Worm (Caenorhabditis elegans) whole organism, L3 larva: Measurements from ENCODE around the gene nhr-248.

Experiments
- R02D3.7 ChIP-seq: fragments of 150-350 bp; optimal IDR thresholded peaks from 2 replicates; lab custom pipeline; 2014; ENCODE audit warnings: missing biosample characterization, missing genetic modification characterization
- ZK546.5 ChIP-seq: sonication (generic microtip); optimal IDR thresholded peaks from 2 replicates; lab custom pipeline; 2017; ENCODE audit warnings: missing biosample characterization, missing genetic modification characterization
- aly-2 ChIP-seq: fragments of 150-350 bp; optimal IDR thresholded peaks from 2 replicates; lab custom pipeline; 2014; ENCODE audit warnings: missing biosample characterization, missing genetic modification characterization
- ama-1 ChIP-seq: fragments of 150-350 bp; optimal IDR thresholded peaks from 2 replicates; lab custom pipeline; 2018
- ceh-28 ChIP-seq: fragments of 150-350 bp; optimal IDR thresholded peaks from 2 replicates; lab custom pipeline; 2014; ENCODE audit warnings: missing biosample characterization, missing genetic modification reagents, missing genetic modification characterization
- ceh-82 ChIP-seq: fragments of 150-350 bp; optimal IDR thresholded peaks from 2 replicates; lab custom pipeline; 2014; ENCODE audit warnings: missing biosample characterization, missing genetic modification characterization
- ceh-9 ChIP-seq: sonication (generic microtip); optimal IDR thresholded peaks from 2 replicates; lab custom pipeline; 2018; ENCODE audit warnings: missing biosample characterization, missing genetic modification characterization
- egl-5 ChIP-seq: fragments of 150-350 bp; optimal IDR thresholded peaks from 2 replicates; lab custom pipeline; 2017; ENCODE audit warnings: missing biosample characterization, missing genetic modification reagents, missing genetic modification characterization, inconsistent platforms
- elt-1 ChIP-seq: fragments of 150-350 bp; optimal IDR thresholded peaks from 2 replicates; lab custom pipeline; 2014; ENCODE audit warnings: missing biosample characterization, missing genetic modification characterization
- elt-3 ChIP-seq, 3 experiments: fragments of 150-350 bp in 1 of 3; sonication (generic microtip) in 2 of 3; optimal IDR thresholded peaks; 2 replicates in 2 of 3; 4 replicates in 1 of 3; lab custom pipeline; 2014 to 2017; ENCODE audit warnings: missing biosample characterization in 3 of 3, missing genetic modification characterization in 3 of 3
- eor-1 ChIP-seq, 2 experiments: fragments of 150-350 bp; optimal IDR thresholded peaks; 2 replicates each; lab custom pipeline; 2014 to 2018; ENCODE audit warnings: missing biosample characterization in 2 of 2, missing genetic modification characterization in 2 of 2
- fos-1 ChIP-seq: fragments of 150-350 bp; optimal IDR thresholded peaks from 2 replicates; lab custom pipeline; 2014; ENCODE audit warnings: missing biosample characterization, missing genetic modification characterization
- hmg-11 ChIP-seq: sonication (generic microtip); optimal IDR thresholded peaks from 2 replicates; lab custom pipeline; 2016; ENCODE audit warnings: missing genetic modification characterization, missing compliant biosample characterization
- jun-1 ChIP-seq: fragments of 150-350 bp; optimal IDR thresholded peaks from 2 replicates; lab custom pipeline; 2014; ENCODE audit warnings: missing biosample characterization, missing genetic modification reagents, missing genetic modification characterization
- lin-15B ChIP-seq: fragments of 150-350 bp; optimal IDR thresholded peaks from 2 replicates; lab custom pipeline; 2014; ENCODE audit warnings: missing biosample characterization, missing genetic modification characterization
- lin-39 ChIP-seq: fragments of 150-350 bp; optimal IDR thresholded peaks from 2 replicates; lab custom pipeline; 2018; ENCODE audit warnings: missing biosample characterization, missing genetic modification reagents, missing genetic modification characterization
- lsy-12 ChIP-seq: sonication (generic microtip); optimal IDR thresholded peaks from 2 replicates; lab custom pipeline; 2016; ENCODE audit warnings: mild to moderate bottlenecking, missing genetic modification characterization, missing compliant biosample characterization
- mdl-1 ChIP-seq: fragments of 150-350 bp; optimal IDR thresholded peaks from 2 replicates; lab custom pipeline; 2014; ENCODE audit warnings: missing biosample characterization, missing genetic modification characterization
- mml-1 ChIP-seq: fragments of 150-350 bp; sonication (generic microtip); optimal IDR thresholded peaks from 3 replicates; lab custom pipeline; 2014; ENCODE audit warnings: missing biosample characterization, missing genetic modification characterization
- nfya-1 ChIP-seq: sonication (generic microtip); optimal IDR thresholded peaks from 2 replicates; lab custom pipeline; 2017; ENCODE audit warnings: missing genetic modification characterization, mild to moderate bottlenecking, missing compliant biosample characterization, antibody characterized with exemption, moderate library complexity; ENCODE audit not compliant: insufficient read depth
- nhr-11 ChIP-seq: fragments of 150-350 bp; optimal IDR thresholded peaks from 2 replicates; lab custom pipeline; 2014; ENCODE audit warnings: missing biosample characterization, missing genetic modification characterization
- nhr-12 ChIP-seq: fragments of 150-350 bp; optimal IDR thresholded peaks from 2 replicates; lab custom pipeline; 2014; ENCODE audit warnings: missing biosample characterization, missing genetic modification characterization
- nhr-23 ChIP-seq: fragments of 150-350 bp; optimal IDR thresholded peaks from 2 replicates; lab custom pipeline; 2014; ENCODE audit warnings: missing biosample characterization, missing genetic modification reagents, missing genetic modification characterization
- nhr-237 ChIP-seq: fragments of 150-350 bp; optimal IDR thresholded peaks from 2 replicates; lab custom pipeline; 2014; ENCODE audit warnings: missing biosample characterization, missing genetic modification characterization
- nhr-43 ChIP-seq: sonication (generic microtip); optimal IDR thresholded peaks from 2 replicates; lab custom pipeline; 2016; ENCODE audit warnings: mild to moderate bottlenecking, missing genetic modification characterization, missing compliant biosample characterization; ENCODE audit not compliant: poor library complexity, severe bottlenecking
- nhr-76 ChIP-seq: fragments of 150-350 bp; sonication (generic microtip); optimal IDR thresholded peaks from 5 replicates; lab custom pipeline; 2014; ENCODE audit warnings: missing biosample characterization, missing genetic modification characterization
- nhr-77 ChIP-seq: fragments of 150-350 bp; optimal IDR thresholded peaks from 2 replicates; lab custom pipeline; 2014; ENCODE audit warnings: missing biosample characterization, missing genetic modification characterization
- pha-4 ChIP-seq: fragments of 150-350 bp; optimal IDR thresholded peaks from 2 replicates; lab custom pipeline; 2014; ENCODE audit warnings: missing biosample characterization, missing genetic modification reagents, missing genetic modification characterization
- pqm-1 ChIP-seq: fragments of 150-350 bp; optimal IDR thresholded peaks from 2 replicates; lab custom pipeline; 2017; ENCODE audit warnings: missing biosample characterization, missing genetic modification characterization, inconsistent platforms
- sea-2 ChIP-seq: fragments of 150-350 bp; sonication (generic microtip); optimal IDR thresholded peaks from 4 replicates; lab custom pipeline; 2014; ENCODE audit warnings: missing biosample characterization, missing genetic modification reagents, missing genetic modification characterization
- snpc-4 ChIP-seq: fragments of 150-350 bp; optimal IDR thresholded peaks from 2 replicates; lab custom pipeline; 2014; ENCODE audit warnings: missing biosample characterization, missing genetic modification characterization
- unc-39 ChIP-seq: sonication (generic microtip); optimal IDR thresholded peaks from 4 replicates; lab custom pipeline; 2017; ENCODE audit warnings: missing biosample characterization, missing genetic modification characterization
- unc-62 ChIP-seq: fragments of 150-350 bp; sonication (generic microtip); optimal IDR thresholded peaks from 4 replicates; lab custom pipeline; 2014; ENCODE audit warnings: missing biosample characterization, missing genetic modification reagents, missing genetic modification characterization
- zag-1 ChIP-seq: fragments of 150-350 bp; optimal IDR thresholded peaks from 2 replicates; lab custom pipeline; 2014; ENCODE audit warnings: missing biosample characterization, missing genetic modification characterization
- ztf-11 ChIP-seq: fragments of 150-350 bp; optimal IDR thresholded peaks from 2 replicates; lab custom pipeline; 2014; ENCODE audit warnings: missing biosample characterization, missing genetic modification characterization
- ztf-4 ChIP-seq: fragments of 150-350 bp; optimal IDR thresholded peaks from 2 replicates; lab custom pipeline; 2014; ENCODE audit warnings: missing biosample characterization, missing genetic modification characterization

nhr-248 gene

ce11 chrV:17104527-17104926 lies at the start of gene nhr-248:
Gene nhr-248 (minus strand): TSS chrV:17104627.
- TF ChIP-seq unc-62 (no peak), nhr-11 (tag; lab: Kevin White, UChicago) (no peak), elt-1 (no peak), lin-15B (tag; lab: Kevin White, UChicago) (no peak), nhr-237 (no peak), nhr-77 (no peak), eor-1 (tag; optimal IDR thresholded peaks at IDR 0.05; lab: Kevin White, UChicago) (no peak), ZK546.5 (no peak), sea-2 (GFP tag; lab: Kevin White, UChicago) (no peak), hmg-11 (tag; lab: Kevin White, UChicago) (no peak), zag-1 (no peak), nhr-76 (no peak), pha-4 (tag; lab: Kevin White, UChicago) (no peak), egl-5 (tag; lab: Kevin White, UChicago) (no peak), elt-3 (tag; optimal IDR thresholded peaks at IDR 0.05; lab: Kevin White, UChicago) (no peak), nhr-23 (no peak), ama-1 (lab: Kevin White, UChicago) (no peak), mdl-1 (no peak), ztf-4 (tag; lab: Kevin White, UChicago) (no peak), nhr-43 (tag; lab: Kevin White, UChicago) (no peak)

- TF ChIP-seq nhr-43 (tag; lab: Kevin White, UChicago) (no peak), snpc-4 (no peak), lsy-12 (tag; lab: Kevin White, UChicago) (no peak), mml-1 (tag; lab: Kevin White, UChicago) (no peak), ZK546.5 (no peak), lin-39 (tag; lab: Kevin White, UChicago) (no peak), jun-1 (tag; lab: Kevin White, UChicago) (no peak), ceh-82 (no peak)
Measured at ce11 chrV:17151292-17151691, 46.9 kb upstream of the nhr-248 start.

- TF ChIP-seq nhr-11 (tag; lab: Kevin White, UChicago): no peak
- TF ChIP-seq ceh-9 (tag; lab: Kevin White, UChicago): no peak
- no peak for TF ChIP-seq nfya-1 (tag; lab: Kevin White, UChicago)
- no peak for TF ChIP-seq ztf-4 (tag; lab: Kevin White, UChicago)
- TF ChIP-seq pqm-1 (tag; lab: Kevin White, UChicago): no peak
Measured at ce11 chrV:17108310-17108709, 3.9 kb upstream of the nhr-248 start, which contains the start of gene ZK218.11. Gene ZK218.11 (minus strand): TSS chrV:17108410.

ce11 chrV:17105483-17105882 lies 1.1 kb upstream of the nhr-248 start, which contains the start of gene ZK218.7:
Gene ZK218.7 (plus strand): TSS chrV:17105783.
- TF ChIP-seq nhr-237: no peak
- TF ChIP-seq R02D3.7 (tag; lab: Kevin White, UChicago): no peak
- TF ChIP-seq nhr-77: no peak
- no peak for TF ChIP-seq lin-39 (tag; lab: Kevin White, UChicago)
- TF ChIP-seq mml-1 (tag; lab: Kevin White, UChicago): no peak
- TF ChIP-seq, all 47 proteins: peak for 0

- no peak for TF ChIP-seq ztf-11 (tag; lab: Kevin White, UChicago)
- no peak for TF ChIP-seq ceh-28
- TF ChIP-seq ceh-9 (tag; lab: Kevin White, UChicago): no peak
- TF ChIP-seq pqm-1 (tag; lab: Kevin White, UChicago): no peak
- TF ChIP-seq egl-5 (tag; lab: Kevin White, UChicago): no peak
- no peak for TF ChIP-seq nfya-1 (tag; lab: Kevin White, UChicago)
Measured at ce11 chrV:17100829-17101228, 3.6 kb downstream of the nhr-248 start, which contains the start of gene ZK218.5. Gene ZK218.5 (plus strand): TSS chrV:17101129.

ce11 chrV:17098669-17099068 lies 5.8 kb downstream of the nhr-248 start, which contains the start of the genes ZK218.3 and ZK218.4:
Gene ZK218.3 (minus strand): TSS chrV:17098769.
Gene ZK218.4 (plus strand): TSS chrV:17098854.
- TF ChIP-seq unc-39 (tag; lab: Kevin White, UChicago) (no peak), eor-1 (tag; optimal IDR thresholded peaks at IDR 0.05; lab: Kevin White, UChicago) (no peak), mml-1 (tag; lab: Kevin White, UChicago) (no peak), fos-1 (tag; lab: Kevin White, UChicago) (no peak), aly-2 (tag; lab: Kevin White, UChicago) (no peak), sea-2 (GFP tag; lab: Kevin White, UChicago) (no peak), nhr-12 (no peak), nhr-11 (tag; lab: Kevin White, UChicago) (no peak), nhr-23 (no peak), mdl-1 (no peak)
